Fruit fly (Drosophila melanogaster) whole organism, pupa: ENCODE results near the gene Nepl8.

ENCODE experiments used
- CG10348 ChIP-seq: fragments of 200-800 bp; sonication (Bioruptor generic); IDR thresholded peaks from 2 replicates; pipeline ENCODE4 v1.3.6; 2022; ENCODE audit warnings: missing biosample characterization, missing genetic modification characterization
- CG12605 ChIP-seq: fragments of 200-800 bp; sonication (Bioruptor generic); IDR thresholded peaks from 2 replicates; pipeline ENCODE4 v1.3.6; 2022; ENCODE audit warnings: missing biosample characterization, missing genetic modification characterization
- CG13204 ChIP-seq: fragments of 200-800 bp; sonication (Bioruptor generic); optimal IDR thresholded peaks from 2 replicates; lab custom pipeline; 2018; ENCODE audit warnings: missing biosample characterization, mild to moderate bottlenecking, missing genetic modification characterization, moderate library complexity
- CG14655 ChIP-seq: fragments of 200-800 bp; sonication (Bioruptor generic); optimal IDR thresholded peaks from 3 replicates; lab custom pipeline; 2017; ENCODE audit warnings: mild to moderate bottlenecking, missing biosample characterization, missing genetic modification reagents, missing genetic modification characterization
- CG15710 ChIP-seq: fragments of 200-800 bp; sonication (Bioruptor generic); optimal IDR thresholded peaks from 2 replicates; lab custom pipeline; 2018; ENCODE audit warnings: missing biosample characterization, mild to moderate bottlenecking, missing genetic modification characterization, moderate library complexity
- CG17806 ChIP-seq: fragments of 200-800 bp; sonication (Bioruptor generic); optimal IDR thresholded peaks from 2 replicates; lab custom pipeline; 2018; ENCODE audit warnings: missing biosample characterization, mild to moderate bottlenecking, missing genetic modification characterization, moderate library complexity
- CG32121 ChIP-seq: fragments of 200-800 bp; sonication (Bioruptor generic); IDR thresholded peaks from 2 replicates; pipeline ENCODE4 v1.3.6; 2022; ENCODE audit warnings: missing biosample characterization, missing genetic modification characterization
- CG34367 ChIP-seq: fragments of 200-800 bp; sonication (Bioruptor generic); optimal IDR thresholded peaks from 2 replicates; lab custom pipeline; 2018; ENCODE audit warnings: missing biosample characterization, mild to moderate bottlenecking, missing genetic modification characterization
- CG4496 ChIP-seq: fragments of 200-800 bp; sonication (Bioruptor generic); IDR thresholded peaks from 3 replicates; pipeline ENCODE4 v1.3.6; 2022; ENCODE audit warnings: missing biosample characterization, missing genetic modification characterization
- CG8159 ChIP-seq: fragments of 200-800 bp; sonication (Bioruptor generic); optimal IDR thresholded peaks from 3 replicates; lab custom pipeline; 2018; ENCODE audit warnings: missing biosample characterization, mild to moderate bottlenecking, missing genetic modification characterization, moderate library complexity
- CG8301 ChIP-seq: fragments of 200-800 bp; sonication (Bioruptor generic); optimal IDR thresholded peaks from 2 replicates; lab custom pipeline; 2018; ENCODE audit warnings: missing biosample characterization, mild to moderate bottlenecking, missing genetic modification characterization
- CG9948 ChIP-seq: fragments of 200-800 bp; sonication (Bioruptor generic); optimal IDR thresholded peaks from 2 replicates; lab custom pipeline; 2018; ENCODE audit warnings: missing biosample characterization, mild to moderate bottlenecking, missing genetic modification characterization, moderate library complexity
- D1 ChIP-seq: fragments of 200-800 bp; sonication (Bioruptor generic); optimal IDR thresholded peaks from 2 replicates; lab custom pipeline; 2018; ENCODE audit warnings: missing biosample characterization, mild to moderate bottlenecking, missing genetic modification characterization, moderate library complexity
- EcR ChIP-seq: fragments of 200-800 bp; sonication (Bioruptor generic); optimal IDR thresholded peaks from 3 replicates; lab custom pipeline; 2019; ENCODE audit warnings: missing biosample characterization, missing genetic modification characterization, mild to moderate bottlenecking, moderate library complexity, missing genetic modification reagents
- Ets98B ChIP-seq: fragments of 200-800 bp; sonication (Bioruptor generic); IDR thresholded peaks from 2 replicates; pipeline ENCODE4 v1.3.6; 2022; ENCODE audit warnings: missing biosample characterization, missing genetic modification characterization
- Pif1A ChIP-seq: fragments of 200-800 bp; sonication (Bioruptor generic); optimal IDR thresholded peaks from 3 replicates; lab custom pipeline; 2016; ENCODE audit warnings: missing biosample characterization, missing genetic modification characterization
- Pif1B ChIP-seq: fragments of 200-800 bp; sonication (Bioruptor generic); optimal IDR thresholded peaks from 3 replicates; lab custom pipeline; 2016; ENCODE audit warnings: missing biosample characterization, missing genetic modification characterization
- Snoo ChIP-seq: fragments of 200-800 bp; sonication (Bioruptor generic); optimal IDR thresholded peaks from 3 replicates; lab custom pipeline; 2017; ENCODE audit warnings: missing biosample characterization, mild to moderate bottlenecking, missing genetic modification characterization, inconsistent platforms
- fd96Ca ChIP-seq: fragments of 200-800 bp; sonication (Bioruptor generic); IDR thresholded peaks from 3 replicates; pipeline ENCODE4 v1.3.6; 2022; ENCODE audit warnings: missing biosample characterization, missing genetic modification characterization
- gl ChIP-seq: fragments of 200-800 bp; sonication (Bioruptor generic); optimal IDR thresholded peaks from 2 replicates; lab custom pipeline; 2018; ENCODE audit warnings: missing biosample characterization, mild to moderate bottlenecking, missing genetic modification characterization
- rn ChIP-seq: fragments of 200-800 bp; sonication (Bioruptor generic); IDR thresholded peaks from 2 replicates; pipeline ENCODE4 v1.3.6; 2022; ENCODE audit warnings: missing biosample characterization, missing genetic modification characterization

The Nepl8 gene

DNA sequence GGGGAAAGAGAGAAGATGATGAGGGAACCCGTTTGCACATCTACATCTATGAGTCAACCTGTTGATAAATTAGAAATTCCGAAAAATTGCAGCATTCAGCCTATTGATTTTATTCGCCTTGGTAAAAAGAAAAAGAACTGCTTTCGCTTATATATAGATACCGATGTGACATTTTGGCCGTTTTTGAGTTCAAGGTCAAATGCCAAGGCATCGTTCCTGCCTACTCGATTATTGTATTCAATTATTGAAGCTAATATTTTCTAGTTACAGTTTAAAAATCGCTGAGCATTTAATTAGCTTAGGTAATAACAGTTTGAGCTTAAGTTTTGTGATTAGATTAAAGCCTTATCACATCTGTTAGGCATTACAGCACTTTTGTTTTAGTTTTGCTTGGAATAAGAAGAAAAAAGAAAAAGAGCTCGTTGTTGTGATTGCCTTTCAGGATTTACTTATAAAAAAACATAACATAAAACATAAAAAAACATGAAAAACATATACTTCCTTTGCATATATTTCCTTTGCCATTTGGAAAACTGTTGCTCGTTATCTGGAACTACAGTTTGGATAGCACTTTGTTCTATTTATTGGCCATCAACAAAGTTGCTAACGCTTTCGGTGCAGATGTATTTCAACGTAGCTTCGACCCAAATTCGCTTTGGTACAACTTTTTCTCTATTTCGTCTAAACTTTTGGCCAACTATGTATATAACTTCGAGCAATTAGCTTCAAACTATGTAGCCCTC is 6.2 kb downstream of the Nepl8 start:
- no peak for TF ChIP-seq CG10348

DNA sequence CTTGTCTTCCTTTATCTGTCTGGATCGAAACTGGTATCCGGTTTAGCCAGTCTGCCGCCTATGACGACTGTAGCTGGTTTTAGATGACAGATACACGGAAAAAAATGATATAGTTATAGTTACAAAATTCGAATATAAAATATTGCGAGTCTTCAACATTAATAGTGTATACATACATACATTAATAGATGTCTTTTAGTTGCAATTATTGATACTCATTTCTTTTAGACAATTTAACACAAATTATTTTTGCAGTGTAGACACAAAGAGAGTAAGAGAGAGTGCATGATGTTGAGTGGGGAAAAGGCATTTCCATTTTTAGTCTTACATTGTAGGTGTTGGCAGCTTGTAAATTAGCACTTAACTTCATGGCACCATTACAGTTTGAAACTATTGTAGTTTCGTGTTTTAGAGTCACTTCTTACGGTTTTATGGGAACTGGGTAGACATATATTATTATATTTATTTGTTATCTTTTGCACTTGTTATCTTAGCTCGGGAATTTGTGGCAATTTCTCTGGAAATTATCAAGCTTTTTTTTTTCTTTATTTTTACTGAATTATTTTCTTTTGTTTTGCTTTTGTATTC is 7.3 kb downstream of the Nepl8 start:
- peak; percentile 56 for TF ChIP-seq EcR (GFP tag; lab: Kevin White, UChicago)
- no peak for TF ChIP-seq fd96Ca (GFP tag; lab: Robert Waterston, UW)
- TF ChIP-seq CG13204 (GFP tag; lab: Kevin White, UChicago), result peak; percentile 88
- TF ChIP-seq CG8159 (tag; lab: Kevin White, UChicago), result no peak
- no peak for TF ChIP-seq rn (GFP tag; lab: Robert Waterston, UW)
- no peak for TF ChIP-seq gl
- TF ChIP-seq CG17806 (tag; lab: Kevin White, UChicago), result no peak
- TF ChIP-seq CG34367 (tag; lab: Kevin White, UChicago), result peak; percentile 92
- peak; percentile 95 for TF ChIP-seq CG12605 (GFP tag; lab: Robert Waterston, UW)
- TF ChIP-seq D1 (tag; lab: Kevin White, UChicago), result no peak
- no peak for TF ChIP-seq CG8301 (tag; lab: Kevin White, UChicago)
- TF ChIP-seq CG15710 (tag; lab: Kevin White, UChicago), result peak; percentile 96
- peak; percentile 71 for TF ChIP-seq CG9948 (tag; lab: Kevin White, UChicago)
- peak; percentile 85 for TF ChIP-seq Snoo (tag; lab: Kevin White, UChicago)
- no peak for TF ChIP-seq CG32121 (GFP tag; lab: Robert Waterston, UW)
- TF ChIP-seq CG10348, result no peak
- TF ChIP-seq Pif1A, result peak; percentile 49
- no peak for TF ChIP-seq Pif1B (GFP tag; lab: Kevin White, UChicago)
- TF ChIP-seq, all 21 proteins: peak for 8

DNA sequence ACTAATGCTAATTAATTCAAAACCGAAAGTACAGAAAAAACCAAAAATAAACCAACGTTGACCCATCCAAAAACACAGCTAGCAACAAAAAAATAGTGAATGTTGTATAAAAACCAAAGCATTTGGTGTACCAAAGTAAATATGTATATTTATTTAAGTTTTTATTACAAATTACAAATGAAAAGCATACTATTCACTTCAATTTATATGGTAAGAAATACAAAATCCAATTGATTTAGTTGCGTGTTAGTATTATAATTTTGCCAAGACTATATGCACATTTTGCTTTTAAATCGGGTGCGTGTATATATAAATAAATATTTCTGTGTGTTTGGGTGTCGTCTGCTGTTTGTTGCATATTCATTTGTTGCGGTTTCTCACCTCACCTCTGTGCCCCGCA is 9.2 kb downstream of the Nepl8 start:
- no peak for TF ChIP-seq CG9948 (tag; lab: Kevin White, UChicago)
- peak; percentile 41 for TF ChIP-seq CG32121 (GFP tag; lab: Robert Waterston, UW)
- TF ChIP-seq Pif1A, result no peak
- no peak for TF ChIP-seq EcR (GFP tag; lab: Kevin White, UChicago)
- TF ChIP-seq CG14655 (GFP tag; lab: Kevin White, UChicago), result peak; percentile 5
- no peak for TF ChIP-seq CG4496 (GFP tag; lab: Robert Waterston, UW)
- no peak for TF ChIP-seq Ets98B (GFP tag; lab: Robert Waterston, UW)
- TF ChIP-seq gl, result no peak
- no peak for TF ChIP-seq Snoo (tag; lab: Kevin White, UChicago)
- no peak for TF ChIP-seq Pif1B (GFP tag; lab: Kevin White, UChicago)
- TF ChIP-seq CG34367 (tag; lab: Kevin White, UChicago), result no peak
- TF ChIP-seq CG13204 (GFP tag; lab: Kevin White, UChicago), result no peak
- peak; percentile 13 for TF ChIP-seq CG8301 (tag; lab: Kevin White, UChicago)
- TF ChIP-seq rn (GFP tag; lab: Robert Waterston, UW), result no peak
- TF ChIP-seq, all 21 proteins: peak for 3

DNA sequence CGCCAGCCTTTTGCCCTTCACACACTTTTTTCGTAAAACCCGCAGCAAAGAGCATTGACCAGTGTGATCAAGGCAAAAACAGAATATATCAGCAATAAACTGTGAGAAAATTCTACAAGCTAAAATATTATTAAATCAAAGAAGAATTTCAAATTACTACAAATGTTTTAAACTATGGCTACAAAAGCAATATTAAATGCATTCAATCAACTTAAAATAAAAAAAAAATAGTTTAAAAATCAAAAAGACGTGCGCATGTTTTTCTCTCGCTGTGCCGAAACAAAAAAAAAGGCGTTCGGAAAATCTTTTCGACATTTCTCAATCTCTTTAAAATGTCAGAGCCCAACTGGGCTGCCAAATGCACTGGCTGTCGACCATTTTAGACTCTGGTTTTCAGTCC is 10.2 kb downstream of the Nepl8 start:
- no peak for TF ChIP-seq CG34367 (tag; lab: Kevin White, UChicago)
- no peak for TF ChIP-seq CG9948 (tag; lab: Kevin White, UChicago)
- TF ChIP-seq Pif1A, result no peak
- no peak for TF ChIP-seq D1 (tag; lab: Kevin White, UChicago)
- TF ChIP-seq rn (GFP tag; lab: Robert Waterston, UW), result 0 out of 2 replicates have a peak, but pooled peaks have one; percentile 46
- peak; percentile 17; the same call in 1 of the 3 replicates for TF ChIP-seq fd96Ca (GFP tag; lab: Robert Waterston, UW)
- TF ChIP-seq CG13204 (GFP tag; lab: Kevin White, UChicago), result no peak
- peak; percentile 46 for TF ChIP-seq CG14655 (GFP tag; lab: Kevin White, UChicago)
- no peak for TF ChIP-seq CG15710 (tag; lab: Kevin White, UChicago)
- TF ChIP-seq CG32121 (GFP tag; lab: Robert Waterston, UW), result peak; percentile 77
- TF ChIP-seq CG10348, result no peak
- peak; percentile 11 for TF ChIP-seq CG8159 (tag; lab: Kevin White, UChicago)
- peak; percentile 62; the same call in 1 of the 3 replicates for TF ChIP-seq CG4496 (GFP tag; lab: Robert Waterston, UW)
- TF ChIP-seq Pif1B (GFP tag; lab: Kevin White, UChicago), result no peak
- TF ChIP-seq CG8301 (tag; lab: Kevin White, UChicago), result peak; percentile 17
- peak; percentile 9 for TF ChIP-seq Snoo (tag; lab: Kevin White, UChicago)
- TF ChIP-seq EcR (GFP tag; lab: Kevin White, UChicago), result no peak
- no peak for TF ChIP-seq gl
- 0 out of 2 replicates have a peak, but pooled peaks have one; percentile 12 for TF ChIP-seq CG12605 (GFP tag; lab: Robert Waterston, UW)
- no peak for TF ChIP-seq Ets98B (GFP tag; lab: Robert Waterston, UW)
- no peak for TF ChIP-seq CG17806 (tag; lab: Kevin White, UChicago)
- TF ChIP-seq, all 21 proteins: peak for 9

DNA sequence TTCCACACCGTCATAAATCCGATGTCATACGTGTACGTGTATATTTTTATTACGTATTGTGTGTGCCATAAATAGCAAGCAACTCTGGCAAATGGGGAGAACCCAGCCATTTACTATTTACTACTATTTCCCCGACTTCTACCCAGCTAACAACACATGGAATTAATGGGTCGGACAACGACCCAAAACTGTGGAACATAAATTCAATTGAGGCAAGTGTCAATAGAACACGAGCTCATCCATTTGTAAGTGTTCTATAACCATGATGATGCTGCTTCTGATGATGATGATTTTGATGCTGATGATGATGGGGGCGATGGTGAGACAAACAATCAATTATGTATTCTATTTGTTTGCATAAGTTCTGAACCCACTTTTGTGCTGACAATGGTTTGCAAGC is 11.6 kb downstream of the Nepl8 start:
- TF ChIP-seq CG17806 (tag; lab: Kevin White, UChicago) (no peak), D1 (tag; lab: Kevin White, UChicago) (no peak), rn (GFP tag; lab: Robert Waterston, UW) (no peak), CG12605 (GFP tag; lab: Robert Waterston, UW) (no peak)
